Worm (Caenorhabditis elegans): Measurements from ENCODE around the gene tac-1.

tac-1 gene

ce11 chrII:14794935-14795454, 41.3 kb upstream of the tac-1 start, which contains the start of gene eif-3.B (continued):
- TF ChIP-seq unc-130 (GFP tag; optimal IDR thresholded peaks at IDR 0.05) (peak; percentile 62), T26A5.8 (tag; optimal IDR thresholded peaks at IDR 0.05) (no peak), Y53F4B.3 (GFP tag; IDR thresholded peaks at IDR 0.05) (no peak), C06A6.2 (GFP tag; conservative IDR thresholded peaks at IDR 0.05) (peak; percentile 69), lin-35 (GFP tag; optimal IDR thresholded peaks at IDR 0.05) (peak in 2 of 3 experiments; percentile 17 to 91), nhr-90 (tag; optimal IDR thresholded peaks at IDR 0.05) (no peak), ztf-3 (GFP tag; optimal IDR thresholded peaks at IDR 0.05) (no peak), tbp1 (GFP tag; optimal IDR thresholded peaks at IDR 0.05) (peak; percentile 50), somi-1 (GFP tag; optimal IDR thresholded peaks at IDR 0.05) (peak; percentile 47), hlh-12 (tag; optimal IDR thresholded peaks at IDR 0.05) (no peak), sea-2 (GFP tag; IDR thresholded peaks at IDR 0.05) (no peak), lin-40 (tag; optimal IDR thresholded peaks at IDR 0.05) (peak; percentile 88), fkh-3 (tag; optimal IDR thresholded peaks at IDR 0.05) (no peak), nfyb-1 (GFP tag; IDR thresholded peaks at IDR 0.05) (peak; percentile 70; the same call in 1 of the 2 replicates), nfya-1 (tag; optimal IDR thresholded peaks at IDR 0.05; ENCODE audit: borderline replicate concordance, insufficient read depth) (no peak), F57C9.4 (tag; optimal IDR thresholded peaks at IDR 0.05) (no peak), F33H1.4 (GFP tag; IDR thresholded peaks at IDR 0.05) (peak; percentile 65), him-1 (tag; optimal IDR thresholded peaks at IDR 0.05) (no peak), attf-6 (GFP tag; IDR thresholded peaks at IDR 0.05) (no peak), zim-3 (tag; optimal IDR thresholded peaks at IDR 0.05) (no peak), tbx-9 (tag; optimal IDR thresholded peaks at IDR 0.05; ENCODE audit: borderline replicate concordance) (no peak), dpl-1 (GFP tag; optimal IDR thresholded peaks at IDR 0.05) (peak; percentile 71), lin-54 (GFP tag; optimal IDR thresholded peaks at IDR 0.05) (peak; percentile 95), madf-10 (tag; optimal IDR thresholded peaks at IDR 0.05) (peak; percentile 77), lsy-27 (tag; optimal IDR thresholded peaks at IDR 0.05; ENCODE audit: borderline replicate concordance, insufficient read depth) (no peak), ceh-40 (GFP tag; IDR thresholded peaks at IDR 0.05) (no peak), C17E4.6 (GFP tag; IDR thresholded peaks at IDR 0.05) (no peak), bed-1 (GFP tag; IDR thresholded peaks at IDR 0.05) (no peak), dpff-1 (tag; optimal IDR thresholded peaks at IDR 0.05) (no peak), tlf-1 (GFP tag; optimal IDR thresholded peaks at IDR 0.05) (peak; percentile 35), sptf-2 (GFP tag; optimal IDR thresholded peaks at IDR 0.05) (no peak), aptf-3 (GFP tag; IDR thresholded peaks at IDR 0.05) (no peak), let-526 (GFP tag; IDR thresholded peaks at IDR 0.05) (peak; percentile 81; the same call in 1 of the 2 replicates), hmg-20 (GFP tag; IDR thresholded peaks at IDR 0.05) (0 out of 2 replicates have a peak, but pooled peaks have one; percentile 21), Y95B8A.8 (GFP tag; IDR thresholded peaks at IDR 0.05) (0 out of 2 replicates have a peak, but pooled peaks have one; percentile 37), F55B11.4 (tag; optimal IDR thresholded peaks at IDR 0.05; ENCODE audit: borderline replicate concordance, insufficient read depth) (no peak), Y53G8AR.9 (GFP tag; conservative IDR thresholded peaks at IDR 0.05) (0 out of 2 replicates have a peak, but pooled peaks have one; percentile 45), K12H6.12 (tag; optimal IDR thresholded peaks at IDR 0.05) (peak; percentile 79), madf-8 (GFP tag; conservative IDR thresholded peaks at IDR 0.05) (peak; percentile 58), attf-5 (GFP tag; optimal IDR thresholded peaks at IDR 0.05) (peak; percentile 95), ZK185.1 (tag; optimal IDR thresholded peaks at IDR 0.05; ENCODE audit: poor library complexity, severe bottlenecking) (no peak), snpc-1.1 (tag; optimal IDR thresholded peaks at IDR 0.05; ENCODE audit: insufficient read depth) (peak; percentile 38), lin-26 (GFP tag; IDR thresholded peaks at IDR 0.05) (no peak), egl-18 (GFP tag; IDR thresholded peaks at IDR 0.05) (0 out of 2 replicates have a peak, but pooled peaks have one; percentile 38)
